Worm (Caenorhabditis elegans): ENCODE results near the gene ZK1240.6.

ZK1240.6 gene

DNA sequence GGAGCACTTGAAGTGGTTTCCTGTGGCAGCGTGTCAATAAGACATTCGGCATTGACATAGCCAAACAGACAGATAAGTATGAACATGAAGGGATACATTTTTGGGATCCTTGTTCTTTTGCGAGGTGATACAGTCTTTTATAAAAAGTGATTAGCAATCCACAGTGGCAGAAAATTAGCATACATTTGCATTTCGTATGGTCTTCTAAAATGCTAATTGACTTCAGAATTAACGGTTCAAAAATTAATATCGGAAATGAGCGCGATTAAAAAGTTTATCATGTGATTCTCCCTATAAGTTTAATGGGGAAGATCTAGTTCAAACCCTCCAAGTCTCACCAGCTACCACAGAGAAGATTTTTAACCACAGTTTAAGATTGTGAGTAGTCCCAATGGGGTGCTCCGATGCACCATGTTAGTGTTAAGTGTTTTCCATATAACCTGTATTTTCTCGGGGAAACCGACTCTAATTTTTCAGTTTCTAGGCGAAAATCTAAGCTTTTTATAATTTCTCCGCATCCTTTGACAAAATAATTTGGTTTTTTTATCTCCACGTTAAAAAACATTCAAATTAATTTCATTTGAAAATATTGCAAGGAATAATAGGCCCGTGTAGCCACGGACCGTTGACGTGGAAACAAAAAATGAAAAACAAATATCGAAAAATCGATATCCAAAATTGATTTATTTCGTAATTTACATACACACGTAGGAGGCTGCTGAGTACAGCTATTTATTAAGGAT lies 44.1 kb upstream of the ZK1240.6 start, which contains the start of the genes F43C11.12 and F16G10.5:
TSS of gene F43C11.12 (minus strand) at position 101 of the 743 bp plus-strand sequence.
TSS of gene F16G10.5 (plus strand) at position 693 of the 743 bp plus-strand sequence.
- no peak for TF ChIP-seq mec-3 (tag; optimal IDR thresholded peaks at IDR 0.05; ENCODE audit: borderline replicate concordance)
- TF ChIP-seq nhr-232 (tag; optimal IDR thresholded peaks at IDR 0.05) = no peak
- TF ChIP-seq npax-4 (tag; optimal IDR thresholded peaks at IDR 0.05) = no peak

DNA sequence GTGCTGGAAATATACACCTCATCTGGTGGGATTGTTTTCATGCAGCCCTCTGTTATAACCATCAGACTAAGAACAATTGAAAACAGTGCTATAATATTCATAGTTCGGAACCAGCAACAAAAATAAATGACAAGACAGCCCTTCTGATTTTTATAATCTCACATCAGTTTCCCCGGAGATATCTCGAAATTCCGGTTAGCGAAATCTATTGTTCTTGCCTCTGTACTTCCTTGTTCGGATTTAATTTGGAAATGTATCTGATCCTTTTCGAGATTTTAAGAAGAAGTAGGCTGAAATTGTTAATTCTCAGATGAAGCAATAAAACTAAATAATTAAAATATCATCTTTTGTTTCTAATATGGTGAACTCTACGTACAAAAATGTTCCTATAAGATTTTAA lies 41.0 kb upstream of the ZK1240.6 start, which contains the start of gene F43C11.11:
TSS of gene F43C11.11 (minus strand) at position 101 of the 400 bp plus-strand sequence.
- TF ChIP-seq dmd-4 (tag; optimal IDR thresholded peaks at IDR 0.05; ENCODE audit: borderline replicate concordance) (no peak), unc-55 (GFP tag; optimal IDR thresholded peaks at IDR 0.05) (no peak), pros-1 (tag; optimal IDR thresholded peaks at IDR 0.05) (no peak), T23F11.4 (GFP tag; optimal IDR thresholded peaks at IDR 0.05) (no peak), ceh-45 (GFP tag; IDR thresholded peaks at IDR 0.05) (no peak), unc-86 (tag; optimal IDR thresholded peaks at IDR 0.05) (no peak), ceh-31 (tag; optimal IDR thresholded peaks at IDR 0.05) (no peak), ceh-9 (tag; optimal IDR thresholded peaks at IDR 0.05) (no peak), hlh-13 (GFP tag; optimal IDR thresholded peaks at IDR 0.05) (no peak), ceh-22 (tag; optimal IDR thresholded peaks at IDR 0.05) (no peak), che-1 (tag; optimal IDR thresholded peaks at IDR 0.05) (no peak), sox-4 (tag; optimal IDR thresholded peaks at IDR 0.05) (no peak)

DNA sequence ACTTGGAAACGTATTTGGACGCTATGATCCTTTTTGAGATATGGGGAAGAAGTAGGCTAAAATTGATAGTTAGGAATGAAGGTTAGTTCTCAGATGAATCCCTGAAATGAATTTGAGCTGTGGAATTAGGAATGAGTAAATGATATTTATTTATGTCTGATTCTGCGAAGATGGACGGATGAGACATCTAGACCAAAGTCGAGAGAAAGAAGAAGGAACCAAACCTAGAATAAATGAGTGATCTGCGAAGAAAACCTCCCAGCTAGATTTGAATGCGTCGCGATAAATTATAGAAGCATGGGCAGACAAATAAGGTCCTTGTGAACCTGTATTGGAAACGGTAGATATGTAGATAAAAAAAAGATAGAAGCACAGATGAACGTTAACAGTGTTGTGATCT lies 37.3 kb upstream of the ZK1240.6 start, which contains the start of gene F43C11.16:
TSS of gene F43C11.16 (minus strand) at position 101 of the 400 bp plus-strand sequence.
- TF ChIP-seq nhr-232 (tag; optimal IDR thresholded peaks at IDR 0.05) (no peak), tbx-7 (tag; optimal IDR thresholded peaks at IDR 0.05) (no peak), K09A11.1 (tag; optimal IDR thresholded peaks at IDR 0.05; ENCODE audit: insufficient read depth) (no peak), che-1 (tag; optimal IDR thresholded peaks at IDR 0.05) (no peak), ceh-6 (GFP tag; optimal IDR thresholded peaks at IDR 0.05) (no peak), sox-4 (tag; optimal IDR thresholded peaks at IDR 0.05) (no peak), elt-2 (tag; optimal IDR thresholded peaks at IDR 0.05) (no peak), eyg-1 (tag; optimal IDR thresholded peaks at IDR 0.05) (no peak), fax-1 (tag; optimal IDR thresholded peaks at IDR 0.05) (no peak), sox-2 (GFP tag; IDR thresholded peaks at IDR 0.05) (no peak), ceh-9 (tag; optimal IDR thresholded peaks at IDR 0.05) (no peak), elt-4 (tag; optimal IDR thresholded peaks at IDR 0.05) (no peak)

DNA sequence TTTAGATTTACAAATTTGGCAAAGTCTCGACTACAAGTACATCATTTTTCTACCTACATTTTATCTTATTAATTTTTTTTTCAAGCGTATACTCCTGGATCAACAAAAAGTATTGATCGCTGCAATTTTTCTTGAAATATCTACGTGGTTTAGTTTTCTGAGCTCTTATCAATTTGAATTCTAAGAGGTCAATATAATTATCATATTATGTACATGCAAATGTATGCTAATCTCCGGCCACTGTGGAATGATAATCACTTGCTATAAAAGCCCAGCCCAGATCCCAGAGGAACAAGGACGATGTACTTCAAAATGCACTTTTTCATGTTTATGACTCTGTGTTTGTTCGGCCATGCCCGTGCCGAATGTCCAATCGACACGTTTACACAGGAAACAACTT lies 34.1 kb upstream of the ZK1240.6 start, which contains the start of gene F43C11.1:
TSS of gene F43C11.1 (plus strand) at position 301 of the 400 bp plus-strand sequence.
- no peak for TF ChIP-seq ceh-18 (tag; optimal IDR thresholded peaks at IDR 0.05)
- TF ChIP-seq hlh-15 (tag; optimal IDR thresholded peaks at IDR 0.05) = no peak
- TF ChIP-seq gmeb-2 (tag; optimal IDR thresholded peaks at IDR 0.05) = no peak
- TF ChIP-seq lin-11 (tag; optimal IDR thresholded peaks at IDR 0.05) = no peak
- no peak for TF ChIP-seq ama-1 (optimal IDR thresholded peaks at IDR 0.05)
- no peak for TF ChIP-seq pat-9 (tag; optimal IDR thresholded peaks at IDR 0.05)
- TF ChIP-seq eyg-1 (tag; optimal IDR thresholded peaks at IDR 0.05) = no peak
- TF ChIP-seq K09A11.1 (tag; optimal IDR thresholded peaks at IDR 0.05; ENCODE audit: insufficient read depth) = no peak
- TF ChIP-seq sox-4 (tag; optimal IDR thresholded peaks at IDR 0.05) = no peak
- TF ChIP-seq hlh-13 (GFP tag; optimal IDR thresholded peaks at IDR 0.05) = no peak
- TF ChIP-seq syd-9 (tag; optimal IDR thresholded peaks at IDR 0.05) = no peak
- no peak for TF ChIP-seq nhr-232 (tag; optimal IDR thresholded peaks at IDR 0.05)
- no peak for TF ChIP-seq elt-4 (tag; optimal IDR thresholded peaks at IDR 0.05)
- no peak for TF ChIP-seq hlh-6 (tag; optimal IDR thresholded peaks at IDR 0.05)
- TF ChIP-seq hlh-8 (tag; optimal IDR thresholded peaks at IDR 0.05) = no peak
- no peak for TF ChIP-seq tbx-7 (tag; optimal IDR thresholded peaks at IDR 0.05)
- TF ChIP-seq madf-2 (tag; optimal IDR thresholded peaks at IDR 0.05) = no peak
- no peak for TF ChIP-seq ttx-3 (tag; optimal IDR thresholded peaks at IDR 0.05)
